Worm (Caenorhabditis elegans): ENCODE measurements around the gene gln-6.
A peak's percentile ranks its signal among the peaks of the same experiment; 100 is the strongest.
"Not testable (repeated sequence)": the region's sequence is repeated elsewhere in the genome, so short reads cannot be mapped to it uniquely, and the experiment has no call there.

The gln-6 gene

ce11 chrIV:9740851-9741549 lies at the start of gene gln-6:
Gene gln-6 (minus strand): TSS chrIV:9740901.
- peak in 1 of 2 experiments; percentile 8 for TF ChIP-seq efl-1 (optimal IDR thresholded peaks at IDR 0.05)
- not testable (repeated sequence) for TF ChIP-seq efl-1 (GFP tag; optimal IDR thresholded peaks at IDR 0.05 in 1 of 2)

- TF ChIP-seq egl-27 (tag; optimal IDR thresholded peaks at IDR 0.05) (no peak), pag-3 (tag; optimal IDR thresholded peaks at IDR 0.05; ENCODE audit: borderline replicate concordance, insufficient read depth) (no peak)
Measured at ce11 chrIV:9789496-9789895, 48.8 kb upstream of the gln-6 start, which contains the start of gene T13F2.4. Gene T13F2.4 (plus strand): TSS chrIV:9789796.

ce11 chrIV:9784689-9785088 lies 44.0 kb upstream of the gln-6 start, which contains the start of gene sre-4:
Gene sre-4 (minus strand): TSS chrIV:9784789.
- TF ChIP-seq dsc-1 (tag; optimal IDR thresholded peaks at IDR 0.05) (peak; percentile 9), mdl-1 (tag; optimal IDR thresholded peaks at IDR 0.05) (no peak)

DNA sequence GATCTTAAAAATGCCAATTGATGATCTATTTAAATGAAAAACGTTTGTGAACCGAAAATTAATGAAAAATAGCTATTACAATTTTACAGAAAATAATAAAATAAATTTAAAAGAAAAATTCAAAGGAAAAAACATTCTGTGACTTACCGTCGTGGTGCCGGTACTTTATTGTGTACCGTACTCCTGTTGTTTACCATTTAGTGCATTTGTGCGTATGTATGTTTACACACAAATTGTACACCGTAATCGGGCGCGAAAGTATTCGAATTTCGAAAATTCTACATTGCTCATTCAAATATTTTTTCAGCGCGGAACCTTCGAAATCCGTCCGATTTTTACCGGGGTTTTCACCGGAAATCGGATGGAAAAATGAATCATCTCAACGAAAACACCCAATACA lies 37.3 kb upstream of the gln-6 start, which contains the start of gene T13F2.6:
T13F2.6 (plus strand) TSS at position 306 of the 400 bp plus-strand sequence.
- no peak for TF ChIP-seq aly-2 (tag; optimal IDR thresholded peaks at IDR 0.05)
- TF ChIP-seq lin-39 (tag; optimal IDR thresholded peaks at IDR 0.05): no peak
- TF ChIP-seq ztf-11 (tag; optimal IDR thresholded peaks at IDR 0.05): no peak

DNA sequence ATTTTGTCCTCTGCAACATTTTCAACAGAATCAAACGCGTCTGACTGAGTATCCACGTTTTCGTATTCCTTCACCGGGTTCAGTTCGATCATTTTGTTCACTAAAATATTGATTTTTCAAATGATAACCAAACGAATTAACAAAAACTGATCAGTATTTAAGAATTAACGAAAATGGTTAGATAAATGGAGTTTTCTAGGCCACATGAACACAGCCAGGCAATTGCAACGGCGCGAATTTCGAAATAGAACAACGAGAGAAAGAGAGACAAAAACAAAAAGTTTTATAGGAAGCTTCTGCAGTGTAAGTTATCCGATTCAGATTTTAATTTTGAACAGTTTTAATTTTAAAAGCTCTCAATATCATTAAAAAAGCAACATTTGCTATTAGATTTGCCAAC lies 36.8 kb upstream of the gln-6 start, which contains the start of gene sna-2:
sna-2 (minus strand) TSS at position 100 of the 400 bp plus-strand sequence.
- TF ChIP-seq ceh-82 (tag; optimal IDR thresholded peaks at IDR 0.05) (peak in 2 of 3 experiments; percentile 7 to 44), sup-37 (GFP tag; optimal IDR thresholded peaks at IDR 0.05) (no peak), snpc-4 (tag; optimal IDR thresholded peaks at IDR 0.05) (peak; percentile 34), hlh-4 (tag; optimal IDR thresholded peaks at IDR 0.05) (no peak), dpl-1 (GFP tag; optimal IDR thresholded peaks at IDR 0.05) (peak; percentile 87 to 95 (median 91)), nhr-85 (tag) (peak; percentile 79), ets-5 (GFP tag; IDR thresholded peaks at IDR 0.05) (no peak), nhr-71 (tag; optimal IDR thresholded peaks at IDR 0.05) (peak; percentile 65), C16A3.4 (tag; optimal IDR thresholded peaks at IDR 0.05) (peak; percentile 65), sox-4 (tag; optimal IDR thresholded peaks at IDR 0.05) (no peak), mdl-1 (tag; optimal IDR thresholded peaks at IDR 0.05) (no peak), aha-1 (tag; optimal IDR thresholded peaks at IDR 0.05) (no peak), hpl-2 (GFP tag; optimal IDR thresholded peaks at IDR 0.05) (no peak), lir-3 (tag; optimal IDR thresholded peaks at IDR 0.05; ENCODE audit: poor library complexity) (peak; percentile 83), nhr-11 (tag; optimal IDR thresholded peaks at IDR 0.05) (no peak), lin-15B (tag; optimal IDR thresholded peaks at IDR 0.05) (peak; percentile 51), pax-3 (tag; optimal IDR thresholded peaks at IDR 0.05) (peak; percentile 66), nhr-47 (tag; optimal IDR thresholded peaks at IDR 0.05) (peak; percentile 59), blmp-1 (tag; optimal IDR thresholded peaks at IDR 0.05) (peak; percentile 67), dsc-1 (tag; optimal IDR thresholded peaks at IDR 0.05) (peak; percentile 30), isw-1 (GFP tag; IDR thresholded peaks at IDR 0.05) (peak; percentile 33; the same call in 1 of the 2 replicates), rnt-1 (tag; optimal IDR thresholded peaks at IDR 0.05) (peak; percentile 91), efl-1 (optimal IDR thresholded peaks at IDR 0.05) (peak; percentile 93 to 94), efl-1 (GFP tag; optimal IDR thresholded peaks at IDR 0.05 in 1 of 2) (peak; percentile 92 to 99), ceh-90 (tag; optimal IDR thresholded peaks at IDR 0.05) (peak; percentile 80), irx-1 (tag; optimal IDR thresholded peaks at IDR 0.05) (peak; percentile 51), nhr-20 (tag; optimal IDR thresholded peaks at IDR 0.05) (peak; percentile 47), lin-13 (GFP tag; optimal IDR thresholded peaks at IDR 0.05) (no peak), mep-1 (tag; optimal IDR thresholded peaks at IDR 0.05) (peak; percentile 55), F16B12.6 (tag; optimal IDR thresholded peaks at IDR 0.05) (no peak), elt-3 (tag; optimal IDR thresholded peaks at IDR 0.05) (peak in 2 of 6 experiments; percentile 32 to 33), fos-1 (tag; optimal IDR thresholded peaks at IDR 0.05) (peak; percentile 30), xbp-1 (tag; optimal IDR thresholded peaks at IDR 0.05) (peak; percentile 49), nhr-90 (tag; optimal IDR thresholded peaks at IDR 0.05; ENCODE audit: poor library complexity) (peak; percentile 33), swsn-7 (tag; optimal IDR thresholded peaks at IDR 0.05) (peak; percentile 35), lin-35 (GFP tag; optimal IDR thresholded peaks at IDR 0.05) (peak; percentile 93 to 96), snu-23 (GFP tag; optimal IDR thresholded peaks at IDR 0.05) (peak; percentile 37)
